Worm (Caenorhabditis elegans): ENCODE data around the gene sdz-13.

DNA sequence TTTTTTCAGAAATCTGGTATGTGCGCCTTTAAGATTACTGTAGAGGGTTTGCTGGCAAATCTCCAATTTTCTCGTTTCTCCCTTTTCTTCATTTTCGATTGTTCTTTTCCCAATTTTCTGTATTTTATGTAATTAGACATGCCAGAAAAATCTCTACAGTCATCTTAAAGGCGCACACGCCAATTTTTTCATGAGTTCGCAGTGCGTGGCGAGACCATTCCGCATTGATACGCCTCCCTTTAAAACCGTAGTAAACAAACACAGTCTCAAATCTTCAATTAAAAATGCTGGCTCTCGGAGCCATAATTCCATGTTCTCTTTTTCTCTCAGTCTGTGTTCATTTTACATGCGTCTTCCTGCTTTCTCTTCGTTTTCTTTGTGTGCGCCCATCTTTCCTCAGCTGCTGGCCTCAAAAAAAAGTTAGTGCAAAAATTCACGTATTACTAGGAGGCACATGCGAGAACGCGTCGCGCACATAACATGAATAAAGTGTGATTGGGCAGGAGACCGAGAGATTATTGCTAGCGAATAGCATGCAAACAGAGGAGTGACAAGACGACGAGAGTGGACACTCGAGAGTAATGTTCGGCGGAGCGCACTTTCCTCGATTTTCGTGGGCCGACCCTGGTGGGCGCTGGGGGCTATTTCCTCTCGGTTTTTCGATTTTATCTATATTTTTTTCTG, 39.6 kb upstream of the sdz-13 start:
- no peak for TF ChIP-seq tbx-9 (tag; optimal IDR thresholded peaks at IDR 0.05; ENCODE audit: borderline replicate concordance)
- TF ChIP-seq zim-3 (tag; optimal IDR thresholded peaks at IDR 0.05): no peak

All from whole organism, young adult.